Worm (Caenorhabditis elegans): ENCODE results near the gene F36G9.15.
A peak's percentile ranks its signal among the peaks of the same experiment; 100 is the strongest.

F36G9.15 gene

DNA sequence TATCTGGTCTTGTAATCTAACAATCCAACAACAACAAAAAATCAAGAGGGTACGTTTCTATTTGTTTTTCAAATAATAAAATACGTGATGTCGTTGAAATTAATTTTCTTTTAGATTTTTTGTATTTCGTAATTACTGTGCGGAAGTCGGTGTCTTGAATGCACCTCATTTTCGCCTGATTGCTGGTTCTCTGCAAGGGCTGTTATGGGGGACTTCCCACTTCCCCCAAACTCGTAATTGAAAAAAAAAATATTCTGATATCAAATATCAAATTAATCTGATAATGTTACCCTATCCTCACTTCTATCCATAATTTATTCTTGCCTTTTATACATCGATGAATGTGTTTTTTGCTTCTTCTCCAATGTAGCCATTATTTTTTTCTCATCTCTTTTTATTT is at the start of gene F36G9.15:
Gene F36G9.15, minus strand, starts transcription at position 101 of the 400 bp plus-strand sequence.
- no peak for TF ChIP-seq sptf-1 (tag; optimal IDR thresholded peaks at IDR 0.05)
- no peak for TF ChIP-seq rnt-1 (tag; optimal IDR thresholded peaks at IDR 0.05)
- TF ChIP-seq lin-39 (tag; optimal IDR thresholded peaks at IDR 0.05) = no peak

DNA sequence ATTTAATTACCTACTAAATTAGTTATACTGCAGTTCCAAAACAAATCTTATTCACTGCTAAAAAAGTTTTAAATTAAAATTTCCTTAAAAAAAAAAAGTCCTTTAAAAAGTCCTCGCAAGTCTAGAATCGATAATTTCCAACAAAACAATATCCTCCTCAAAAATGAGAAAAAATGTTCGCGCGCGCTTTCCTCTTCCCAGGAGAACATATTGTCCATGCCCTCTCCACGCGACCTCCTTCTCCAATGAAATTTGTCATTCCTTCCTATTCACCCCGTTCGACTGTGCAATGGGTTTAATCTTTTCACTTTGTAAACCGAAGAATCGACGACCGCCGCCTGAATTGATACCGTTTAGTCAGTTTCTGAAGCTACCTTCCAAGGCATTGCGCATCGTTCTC is 48.2 kb upstream of the F36G9.15 start, which contains the start of gene T10C6.10:
Gene T10C6.10, plus strand, starts transcription at position 248 of the 400 bp plus-strand sequence.
- TF ChIP-seq nhr-76 (tag; optimal IDR thresholded peaks at IDR 0.05) (no peak), pag-3 (tag; optimal IDR thresholded peaks at IDR 0.05; ENCODE audit: borderline replicate concordance, insufficient read depth) (no peak), nhr-20 (tag; optimal IDR thresholded peaks at IDR 0.05) (no peak), efl-1 (optimal IDR thresholded peaks at IDR 0.05) (no peak), efl-1 (GFP tag; optimal IDR thresholded peaks at IDR 0.05 in 1 of 2) (peak in 1 of 2 experiments; percentile 45)

DNA sequence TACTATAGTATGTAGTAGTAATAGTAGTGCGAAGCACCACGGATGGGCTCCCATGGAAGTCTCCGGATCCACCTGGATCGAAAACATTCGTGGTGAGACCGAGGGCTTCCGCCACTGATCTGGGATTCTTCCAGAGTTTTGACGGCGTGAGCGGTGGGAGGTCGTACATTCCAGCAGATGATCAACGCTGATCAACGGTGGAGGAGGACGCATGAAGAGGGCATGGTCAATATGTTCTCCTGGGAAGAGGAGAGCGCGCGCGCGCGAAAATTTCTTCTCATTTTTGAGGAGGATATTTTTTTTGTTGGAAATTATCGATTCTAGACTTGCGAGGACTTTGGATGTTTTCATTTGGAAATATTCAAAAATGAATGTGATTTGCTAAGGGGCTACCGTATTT is 45.5 kb upstream of the F36G9.15 start:
- no peak for TF ChIP-seq ceh-88 (GFP tag; IDR thresholded peaks at IDR 0.05)
- no peak for TF ChIP-seq efl-3 (GFP tag; optimal IDR thresholded peaks at IDR 0.05)
- no peak for TF ChIP-seq nhr-76 (tag; optimal IDR thresholded peaks at IDR 0.05)
- no peak for TF ChIP-seq nhr-85 (tag)
- TF ChIP-seq sup-37 (GFP tag; optimal IDR thresholded peaks at IDR 0.05) = no peak
- TF ChIP-seq lsy-2 (tag; optimal IDR thresholded peaks at IDR 0.05) = no peak
- no peak for TF ChIP-seq C34B4.2 (tag; optimal IDR thresholded peaks at IDR 0.05)
- TF ChIP-seq dpl-1 (GFP tag; optimal IDR thresholded peaks at IDR 0.05) = no peak
- no peak for TF ChIP-seq ceh-90 (tag; optimal IDR thresholded peaks at IDR 0.05)
- no peak for TF ChIP-seq blmp-1 (tag; optimal IDR thresholded peaks at IDR 0.05)
- no peak for TF ChIP-seq Y116A8C.19 (tag; optimal IDR thresholded peaks at IDR 0.05; ENCODE audit: borderline replicate concordance)
- TF ChIP-seq ceh-8 (GFP tag; optimal IDR thresholded peaks at IDR 0.05) = no peak
- no peak for TF ChIP-seq vab-15 (tag; optimal IDR thresholded peaks at IDR 0.05)
- no peak for TF ChIP-seq dsc-1 (tag; optimal IDR thresholded peaks at IDR 0.05)
- TF ChIP-seq pax-3 (tag; optimal IDR thresholded peaks at IDR 0.05) = no peak
- TF ChIP-seq ceh-82 (tag; optimal IDR thresholded peaks at IDR 0.05) = no peak

DNA sequence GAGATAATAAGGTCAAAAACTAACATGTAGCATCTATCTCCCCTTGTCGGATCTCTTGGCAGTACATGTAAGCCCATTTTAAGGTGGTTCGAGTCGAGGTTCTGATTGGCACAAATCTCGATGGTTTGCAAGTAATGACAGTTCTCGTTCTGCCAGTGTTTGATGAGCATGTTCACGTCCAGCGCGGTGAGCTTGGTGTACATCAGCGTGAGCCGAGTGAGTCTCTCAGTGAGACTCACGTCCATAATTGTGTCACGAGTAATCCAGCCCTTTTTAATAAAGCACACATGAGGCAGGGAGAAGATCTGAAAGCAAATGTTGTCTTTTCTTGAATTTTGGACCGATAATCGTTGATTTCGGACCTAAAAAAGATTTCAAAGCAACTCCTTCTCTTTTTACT is 44.8 kb upstream of the F36G9.15 start, which contains the start of gene T10C6.16:
Gene T10C6.16, minus strand, starts transcription at position 245 of the 400 bp plus-strand sequence.
- TF ChIP-seq nhr-85 (tag) (peak; percentile 18), ets-5 (GFP tag; IDR thresholded peaks at IDR 0.05) (no peak)

- no peak for TF ChIP-seq nhr-90 (tag; optimal IDR thresholded peaks at IDR 0.05; ENCODE audit: poor library complexity)
- TF ChIP-seq nhr-237 (tag; optimal IDR thresholded peaks at IDR 0.05) = no peak
- TF ChIP-seq nhr-77 (tag; optimal IDR thresholded peaks at IDR 0.05) = no peak
- TF ChIP-seq blmp-1 (tag; optimal IDR thresholded peaks at IDR 0.05) = no peak
- TF ChIP-seq sox-4 (tag; optimal IDR thresholded peaks at IDR 0.05) = no peak
- no peak for TF ChIP-seq pag-3 (tag; optimal IDR thresholded peaks at IDR 0.05; ENCODE audit: borderline replicate concordance, insufficient read depth)
- no peak for TF ChIP-seq efl-3 (GFP tag; optimal IDR thresholded peaks at IDR 0.05)
- TF ChIP-seq isw-1 (GFP tag; IDR thresholded peaks at IDR 0.05) = no peak
- no peak for TF ChIP-seq irx-1 (tag; optimal IDR thresholded peaks at IDR 0.05)
- no peak for TF ChIP-seq fkh-8 (tag; optimal IDR thresholded peaks at IDR 0.05)
- TF ChIP-seq elt-3 (tag; optimal IDR thresholded peaks at IDR 0.05) = no peak
- TF ChIP-seq ces-1 (GFP tag; optimal IDR thresholded peaks at IDR 0.05) = no peak
Measured at ce11 chrV:16031571-16031970, 43.6 kb upstream of the F36G9.15 start, which contains the start of gene T10C6.7. Gene T10C6.7, minus strand, starts transcription at chrV:16031713.

DNA sequence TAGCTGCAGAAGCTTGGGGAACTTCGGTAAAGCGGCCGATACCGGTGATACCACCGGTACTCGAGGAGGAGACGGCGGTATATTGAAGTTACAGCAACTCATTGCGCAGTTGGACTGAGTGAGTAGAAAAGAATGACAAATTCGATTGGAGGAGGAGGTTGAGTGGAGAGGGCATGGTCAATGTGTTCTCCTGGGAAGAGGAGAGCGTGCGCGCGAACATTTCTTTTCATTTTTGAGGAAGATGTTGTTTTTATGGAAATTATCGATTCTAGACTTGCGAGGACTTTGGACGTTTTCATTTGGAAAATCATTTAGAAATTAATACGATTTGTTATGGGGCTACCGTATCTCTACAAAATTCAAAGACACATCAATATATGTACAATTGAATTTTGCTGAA is 41.3 kb upstream of the F36G9.15 start:
- TF ChIP-seq elt-2 (tag; optimal IDR thresholded peaks at IDR 0.05) (no peak), efl-1 (optimal IDR thresholded peaks at IDR 0.05) (no peak), efl-1 (GFP tag; optimal IDR thresholded peaks at IDR 0.05 in 1 of 2) (peak in 1 of 2 experiments; percentile 46)
